Fruit fly (Drosophila melanogaster) whole organism, embryonic: ENCODE data around the gene CG14442.

Experiments used
- Ada2b ChIP-seq: fragments of 200-800 bp; sonication (Bioruptor generic); IDR thresholded peaks from 2 replicates; pipeline ENCODE4 v1.3.6; 2022; ENCODE audit warnings: missing biosample characterization, missing genetic modification characterization
- BtbVII ChIP-seq: fragments of 200-800 bp; sonication (Bioruptor generic); optimal IDR thresholded peaks from 3 replicates; lab custom pipeline; 2017; ENCODE audit warnings: missing biosample characterization, mild to moderate bottlenecking, missing genetic modification characterization
- CG10147 ChIP-seq: fragments of 200-800 bp; sonication (Bioruptor generic); optimal IDR thresholded peaks from 2 replicates; lab custom pipeline; 2019; ENCODE audit warnings: missing biosample characterization, mild to moderate bottlenecking, missing genetic modification characterization, moderate library complexity
- CG10274 ChIP-seq: fragments of 200-800 bp; sonication (Bioruptor generic); optimal IDR thresholded peaks from 3 replicates; lab custom pipeline; 2017; ENCODE audit warnings: missing biosample characterization, mild to moderate bottlenecking, missing genetic modification characterization
- CG10462 ChIP-seq: fragments of 200-800 bp; sonication (Bioruptor generic); optimal IDR thresholded peaks from 2 replicates; lab custom pipeline; 2016; ENCODE audit warnings: missing biosample characterization, missing genetic modification characterization
- CG10565 ChIP-seq: fragments of 200-800 bp; sonication (Bioruptor generic); optimal IDR thresholded peaks from 3 replicates; lab custom pipeline; 2016; ENCODE audit warnings: missing biosample characterization, mild to moderate bottlenecking, missing genetic modification characterization
- CG1233 ChIP-seq: fragments of 200-800 bp; sonication (Bioruptor generic); optimal IDR thresholded peaks from 4 replicates; lab custom pipeline; 2018; ENCODE audit warnings: missing biosample characterization, mild to moderate bottlenecking, missing genetic modification characterization
- CG12769 ChIP-seq: fragments of 200-800 bp; sonication (Bioruptor generic); optimal IDR thresholded peaks from 2 replicates; lab custom pipeline; 2019; ENCODE audit warnings: missing biosample characterization, mild to moderate bottlenecking, missing genetic modification characterization, moderate library complexity
- CG14014 ChIP-seq: fragments of 200-800 bp; sonication (Bioruptor generic); IDR thresholded peaks from 2 replicates; pipeline ENCODE4 v1.3.6; 2022; ENCODE audit warnings: missing biosample characterization, missing genetic modification characterization
- CG14050 ChIP-seq: fragments of 200-800 bp; sonication (Bioruptor generic); IDR thresholded peaks from 3 replicates; pipeline ENCODE4 v1.3.6; 2022; ENCODE audit warnings: missing biosample characterization, missing genetic modification characterization
- CG14667 ChIP-seq: fragments of 200-800 bp; sonication (Bioruptor generic); IDR thresholded peaks from 2 replicates; pipeline ENCODE4 v1.3.6; 2022; ENCODE audit warnings: missing biosample characterization, missing genetic modification characterization
- CG15011 ChIP-seq: fragments of 200-800 bp; sonication (Bioruptor generic); optimal IDR thresholded peaks from 3 replicates; lab custom pipeline; 2018; ENCODE audit warnings: missing biosample characterization, mild to moderate bottlenecking, missing genetic modification characterization
- CG15269 ChIP-seq: fragments of 200-800 bp; sonication (Bioruptor generic); optimal IDR thresholded peaks from 2 replicates; lab custom pipeline; 2018; ENCODE audit warnings: missing biosample characterization, mild to moderate bottlenecking, missing genetic modification characterization, moderate library complexity
- CG1603 ChIP-seq: fragments of 200-800 bp; sonication (Bioruptor generic); optimal IDR thresholded peaks from 2 replicates; lab custom pipeline; 2019; ENCODE audit warnings: missing biosample characterization, mild to moderate bottlenecking, missing genetic modification characterization, moderate library complexity
- CG16863 ChIP-seq: fragments of 200-800 bp; sonication (Bioruptor generic); optimal IDR thresholded peaks from 3 replicates; lab custom pipeline; 2016; ENCODE audit warnings: missing biosample characterization, missing genetic modification characterization
- CG17361 ChIP-seq: fragments of 200-800 bp; sonication (Bioruptor generic); IDR thresholded peaks from 3 replicates; pipeline ENCODE4 v1.3.6; 2022; ENCODE audit warnings: missing biosample characterization, missing genetic modification characterization
- CG31388 ChIP-seq: fragments of 200-800 bp; sonication (Bioruptor generic); optimal IDR thresholded peaks from 2 replicates; lab custom pipeline; 2016; ENCODE audit warnings: missing biosample characterization, missing genetic modification characterization
- CG3995 ChIP-seq: fragments of 200-800 bp; sonication (Bioruptor generic); optimal IDR thresholded peaks from 3 replicates; lab custom pipeline; 2016; ENCODE audit warnings: missing biosample characterization, missing genetic modification characterization
- CG4282 ChIP-seq: fragments of 200-800 bp; sonication (Bioruptor generic); optimal IDR thresholded peaks from 2 replicates; lab custom pipeline; 2016; ENCODE audit warnings: missing biosample characterization, missing genetic modification characterization
- CG4820 ChIP-seq: fragments of 200-800 bp; sonication (Bioruptor generic); optimal IDR thresholded peaks from 3 replicates; lab custom pipeline; 2016; ENCODE audit warnings: missing biosample characterization, missing genetic modification characterization
- CG5180 ChIP-seq: fragments of 200-800 bp; sonication (Bioruptor generic); optimal IDR thresholded peaks from 3 replicates; lab custom pipeline; 2017; ENCODE audit warnings: missing biosample characterization, missing genetic modification characterization, mild to moderate bottlenecking, moderate library complexity, missing genetic modification reagents
- CG5953 ChIP-seq: fragments of 200-800 bp; sonication (Bioruptor generic); IDR thresholded peaks from 2 replicates; pipeline ENCODE4 v1.3.6; 2022; ENCODE audit warnings: missing biosample characterization, missing genetic modification characterization
- CG7928 ChIP-seq: fragments of 200-800 bp; sonication (Bioruptor generic); optimal IDR thresholded peaks from 2 replicates; lab custom pipeline; 2017; ENCODE audit warnings: missing biosample characterization, mild to moderate bottlenecking, missing genetic modification characterization
- CG7963 ChIP-seq: fragments of 200-800 bp; sonication (Bioruptor generic); IDR thresholded peaks from 3 replicates; pipeline ENCODE4 v1.3.6; 2022; ENCODE audit warnings: missing biosample characterization, missing genetic modification characterization; ENCODE audit not compliant: partially characterized antibody
- CG9609 ChIP-seq: fragments of 200-800 bp; sonication (Bioruptor generic); optimal IDR thresholded peaks from 3 replicates; lab custom pipeline; 2016; ENCODE audit warnings: missing biosample characterization, missing genetic modification characterization
- CG9876 ChIP-seq: fragments of 200-800 bp; sonication (Bioruptor generic); optimal IDR thresholded peaks from 2 replicates; lab custom pipeline; 2016; ENCODE audit warnings: missing biosample characterization, missing genetic modification characterization
- CoRest ChIP-seq: fragments of 200-800 bp; sonication (Bioruptor generic); optimal IDR thresholded peaks from 3 replicates; lab custom pipeline; 2018; ENCODE audit warnings: missing biosample characterization, mild to moderate bottlenecking, missing genetic modification characterization, moderate library complexity
- CrebB ChIP-seq: fragments of 200-800 bp; sonication (Bioruptor generic); optimal IDR thresholded peaks from 3 replicates; lab custom pipeline; 2018; ENCODE audit warnings: missing biosample characterization, mild to moderate bottlenecking, missing genetic modification characterization
- Hey ChIP-seq: fragments of 200-800 bp; sonication (Bioruptor generic); optimal IDR thresholded peaks from 3 replicates; lab custom pipeline; 2018; ENCODE audit warnings: missing biosample characterization, mild to moderate bottlenecking, missing genetic modification characterization
- HmgZ ChIP-seq: fragments of 200-800 bp; sonication (Bioruptor generic); optimal IDR thresholded peaks from 2 replicates; lab custom pipeline; 2018; ENCODE audit warnings: missing biosample characterization, mild to moderate bottlenecking, missing genetic modification characterization
- TFAM ChIP-seq: fragments of 200-800 bp; sonication (Bioruptor generic); optimal IDR thresholded peaks from 2 replicates; lab custom pipeline; 2017; ENCODE audit warnings: missing biosample characterization, missing genetic modification characterization, inconsistent platforms
- abd-A ChIP-seq: fragments of 200-800 bp; sonication (Bioruptor generic); optimal IDR thresholded peaks from 3 replicates; lab custom pipeline; 2019; ENCODE audit warnings: missing biosample characterization, mild to moderate bottlenecking, missing genetic modification characterization, moderate library complexity
- al ChIP-seq: fragments of 200-800 bp; sonication (Bioruptor generic); IDR thresholded peaks from 2 replicates; pipeline ENCODE4 v1.3.6; 2022; ENCODE audit warnings: missing biosample characterization, missing genetic modification characterization
- corto ChIP-seq: fragments of 200-800 bp; sonication (Bioruptor generic); optimal IDR thresholded peaks from 2 replicates; lab custom pipeline; 2016; ENCODE audit warnings: missing biosample characterization, mild to moderate bottlenecking, missing genetic modification characterization, moderate library complexity
- disco-r ChIP-seq: fragments of 200-800 bp; sonication (Bioruptor generic); optimal IDR thresholded peaks from 2 replicates; lab custom pipeline; 2016; ENCODE audit warnings: missing biosample characterization, missing genetic modification characterization
- dmrt11E ChIP-seq: fragments of 200-800 bp; sonication (Bioruptor generic); optimal IDR thresholded peaks from 3 replicates; lab custom pipeline; 2018; ENCODE audit warnings: missing biosample characterization, mild to moderate bottlenecking, missing genetic modification characterization, moderate library complexity
- dpn ChIP-seq, 2 experiments: fragments of 200-800 bp; sonication (Bioruptor generic); optimal IDR thresholded peaks; 3 replicates each; lab custom pipeline; 2016; ENCODE audit warnings: missing biosample characterization in 2 of 2, missing genetic modification characterization in 2 of 2
- emc ChIP-seq: fragments of 200-800 bp; sonication (Bioruptor generic); optimal IDR thresholded peaks from 2 replicates; lab custom pipeline; 2016; ENCODE audit warnings: missing biosample characterization, missing genetic modification characterization
- ems ChIP-seq: fragments of 200-800 bp; sonication (Bioruptor generic); optimal IDR thresholded peaks from 3 replicates; lab custom pipeline; 2016; ENCODE audit warnings: missing biosample characterization, missing genetic modification characterization
- esg ChIP-seq: fragments of 200-800 bp; sonication (Bioruptor generic); conservative IDR thresholded peaks from 2 replicates; pipeline ENCODE4 v1.3.6; 2022; ENCODE audit warnings: missing biosample characterization, missing genetic modification characterization
- exex ChIP-seq: fragments of 200-800 bp; sonication (Bioruptor generic); optimal IDR thresholded peaks from 4 replicates; lab custom pipeline; 2018; ENCODE audit warnings: missing biosample characterization, mild to moderate bottlenecking, missing genetic modification characterization, moderate library complexity
- fd102C ChIP-seq: fragments of 200-800 bp; sonication (Bioruptor generic); optimal IDR thresholded peaks from 2 replicates; lab custom pipeline; 2018; ENCODE audit warnings: missing biosample characterization, mild to moderate bottlenecking, missing genetic modification characterization, moderate library complexity
- h ChIP-seq: fragments of >200 bp; optimal IDR thresholded peaks from 2 replicates; lab custom pipeline; 2017
- jigr1 ChIP-seq: fragments of 200-800 bp; sonication (Bioruptor generic); IDR thresholded peaks from 3 replicates; pipeline ENCODE4 v1.3.6; 2022; ENCODE audit warnings: missing biosample characterization, missing genetic modification characterization
- maf-S ChIP-seq: fragments of 200-800 bp; sonication (Bioruptor generic); optimal IDR thresholded peaks from 2 replicates; lab custom pipeline; 2016; ENCODE audit warnings: missing biosample characterization, missing genetic modification characterization
- peb ChIP-seq: fragments of 200-800 bp; sonication (Bioruptor generic); IDR thresholded peaks from 2 replicates; pipeline ENCODE4 v1.3.6; 2022; ENCODE audit warnings: missing biosample characterization, missing genetic modification characterization
- sd ChIP-seq: fragments of 200-800 bp; sonication (Bioruptor generic); optimal IDR thresholded peaks from 3 replicates; lab custom pipeline; 2018; ENCODE audit warnings: missing biosample characterization, mild to moderate bottlenecking, missing genetic modification characterization, moderate library complexity
- shn ChIP-seq: fragments of 200-800 bp; sonication (Bioruptor generic); optimal IDR thresholded peaks from 3 replicates; lab custom pipeline; 2016; ENCODE audit warnings: missing biosample characterization, missing genetic modification characterization
- vfl ChIP-seq: fragments of 200-800 bp; sonication (Bioruptor generic); optimal IDR thresholded peaks from 2 replicates; lab custom pipeline; 2016; ENCODE audit warnings: missing biosample characterization, missing genetic modification characterization
- wdn ChIP-seq: fragments of 200-800 bp; sonication (Bioruptor generic); IDR thresholded peaks from 2 replicates; pipeline ENCODE4 v1.3.6; 2022; ENCODE audit warnings: missing biosample characterization, missing genetic modification characterization
- wor ChIP-seq: fragments of 200-800 bp; sonication (Bioruptor generic); IDR thresholded peaks from 2 replicates; pipeline ENCODE4 v1.3.6; 2022; ENCODE audit warnings: missing biosample characterization, missing genetic modification characterization

Gene CG14442

DNA sequence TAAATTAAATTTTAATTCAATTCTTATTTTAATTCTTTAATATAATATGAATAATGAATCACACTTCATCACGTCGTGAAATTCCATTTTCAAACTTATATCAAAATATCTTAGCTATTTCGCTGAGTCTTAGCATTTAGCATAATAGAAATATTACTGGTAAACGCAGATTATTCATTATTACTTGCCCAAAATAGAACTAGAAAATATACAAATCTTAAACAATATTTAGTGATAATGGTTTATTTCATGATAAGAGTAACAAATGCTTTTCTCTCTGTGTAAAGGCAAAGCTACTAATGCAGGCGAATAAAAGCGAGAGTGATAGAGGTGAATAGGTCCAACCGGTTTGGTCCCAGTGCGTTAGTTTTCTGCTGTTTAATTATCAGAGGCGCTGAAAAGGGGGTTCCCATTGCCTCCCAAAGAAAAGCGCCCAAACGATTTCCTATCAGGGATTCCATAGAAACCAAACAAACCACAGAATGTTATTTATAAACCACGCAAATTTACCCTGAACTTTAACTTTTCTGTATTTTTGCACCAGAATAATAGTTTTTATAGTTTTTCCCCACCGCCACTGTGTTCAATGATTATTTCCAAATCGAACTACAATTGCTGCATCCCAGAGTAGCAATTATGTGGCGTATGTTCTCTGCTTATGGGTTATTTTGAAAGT lies 31.8 kb downstream of the CG14442 start (continued):
- TF ChIP-seq CG4282: no peak
- no peak for TF ChIP-seq CG5180 (GFP tag; lab: Kevin White, UChicago)
- TF ChIP-seq CG4820: peak; percentile 13
- no peak for TF ChIP-seq TFAM
- TF ChIP-seq CrebB (tag; lab: Kevin White, UChicago): no peak
- no peak for TF ChIP-seq CG10274 (GFP tag; lab: Kevin White, UChicago)
- no peak for TF ChIP-seq CG10462 (GFP tag; lab: Kevin White, UChicago)
- peak; percentile 49; the same call in 1 of the 2 replicates for TF ChIP-seq al (GFP tag; lab: Robert Waterston, UW)
- TF ChIP-seq HmgZ: no peak
- TF ChIP-seq CG1603: peak; percentile 41
- peak; percentile 65 for TF ChIP-seq CG12769 (tag; lab: Kevin White, UChicago)
- TF ChIP-seq disco-r (GFP tag; lab: Kevin White, UChicago): no peak
- TF ChIP-seq dpn (GFP tag; optimal IDR thresholded peaks at IDR 0.05; lab: Kevin White, UChicago): peak; percentile 30 to 58
- TF ChIP-seq CG15011 (GFP tag; lab: Kevin White, UChicago): no peak
- no peak for TF ChIP-seq wor (GFP tag; lab: Robert Waterston, UW)
- TF ChIP-seq esg: peak; percentile 28
- no peak for TF ChIP-seq corto (GFP tag; lab: Kevin White, UChicago)
- peak; percentile 24 for TF ChIP-seq shn (GFP tag; lab: Kevin White, UChicago)
- peak; percentile 49; the same call in 1 of the 2 replicates for TF ChIP-seq Ada2b (GFP tag; lab: Robert Waterston, UW)
- peak; percentile 32; the same call in 1 of the 3 replicates for TF ChIP-seq CG14050
- TF ChIP-seq jigr1 (GFP tag; lab: Robert Waterston, UW): no peak
- TF ChIP-seq CG3995 (GFP tag; lab: Kevin White, UChicago): no peak
- TF ChIP-seq h: no peak
- no peak for TF ChIP-seq BtbVII (GFP tag; lab: Kevin White, UChicago)
- peak; percentile 25 for TF ChIP-seq CoRest (tag; lab: Kevin White, UChicago)
- TF ChIP-seq maf-S: no peak
- TF ChIP-seq CG7928 (GFP tag; lab: Kevin White, UChicago): no peak
- peak; percentile 56 for TF ChIP-seq CG15269 (tag; lab: Kevin White, UChicago)
- TF ChIP-seq ems (GFP tag; lab: Kevin White, UChicago): no peak
- no peak for TF ChIP-seq CG31388
- peak; percentile 49 for TF ChIP-seq CG16863 (GFP tag; lab: Kevin White, UChicago)
- peak; percentile 56; the same call in 1 of the 2 replicates for TF ChIP-seq CG14014
- no peak for TF ChIP-seq CG7963
- no peak for TF ChIP-seq CG9609 (GFP tag; lab: Kevin White, UChicago)
- TF ChIP-seq CG9876 (GFP tag; lab: Kevin White, UChicago): no peak
- no peak for TF ChIP-seq exex
- no peak for TF ChIP-seq emc (GFP tag; lab: Kevin White, UChicago)
- no peak for TF ChIP-seq vfl (GFP tag; lab: Kevin White, UChicago)
- peak; percentile 58; the same call in 1 of the 3 replicates for TF ChIP-seq CG17361 (GFP tag; lab: Robert Waterston, UW)
- no peak for TF ChIP-seq CG1233 (GFP tag; lab: Kevin White, UChicago)
- no peak for TF ChIP-seq peb
- TF ChIP-seq sd: no peak
- no peak for TF ChIP-seq abd-A (tag; lab: Kevin White, UChicago)
- TF ChIP-seq CG10565 (GFP tag; lab: Kevin White, UChicago): no peak
- TF ChIP-seq CG10147: no peak
- no peak for TF ChIP-seq dmrt11E (tag; lab: Kevin White, UChicago)
- TF ChIP-seq fd102C (GFP tag; lab: Kevin White, UChicago): no peak
- no peak for TF ChIP-seq CG5953 (GFP tag; lab: Robert Waterston, UW)
- no peak for TF ChIP-seq Hey
- no peak for TF ChIP-seq CG14667 (GFP tag; lab: Robert Waterston, UW)
- peak; percentile 36; the same call in 1 of the 2 replicates for TF ChIP-seq wdn
